Worm (Caenorhabditis elegans): ENCODE data around the gene sams-3.

ce11 chrIV:5886605-5887004, 38.1 kb downstream of the sams-3 start:
- TF ChIP-seq athp-1 (tag; optimal IDR thresholded peaks at IDR 0.05) (no peak), F55B11.4 (tag; optimal IDR thresholded peaks at IDR 0.05; ENCODE audit: borderline replicate concordance, insufficient read depth) (no peak), snpc-3.4 (tag; optimal IDR thresholded peaks at IDR 0.05) (no peak), ceh-100 (GFP tag; IDR thresholded peaks at IDR 0.05) (no peak), F49E8.2 (tag; optimal IDR thresholded peaks at IDR 0.05; ENCODE audit: insufficient read depth) (no peak), snpc-4 (GFP tag; optimal IDR thresholded peaks at IDR 0.05) (no peak), snpc-4 (tag; optimal IDR thresholded peaks at IDR 0.05) (no peak), bed-2 (GFP tag; IDR thresholded peaks at IDR 0.05) (no peak), sptf-2 (GFP tag; optimal IDR thresholded peaks at IDR 0.05) (no peak), ztf-6 (GFP tag; IDR thresholded peaks at IDR 0.05) (no peak), atf-7 (tag; optimal IDR thresholded peaks at IDR 0.05) (no peak)

Data from whole organism, young adult.